Worm (Caenorhabditis elegans) whole organism, L1 larva: ENCODE data around the gene F10E9.3.
"Not testable (repeated sequence)": the region's sequence is repeated elsewhere in the genome, so short reads cannot be mapped to it uniquely, and the experiment has no call there.

Source experiments
- aha-1 ChIP-seq: fragments of 150-350 bp; optimal IDR thresholded peaks from 2 replicates; lab custom pipeline; 2014; ENCODE audit warnings: missing biosample characterization, missing genetic modification characterization
- ama-1 ChIP-seq: fragments of 150-350 bp; optimal IDR thresholded peaks from 2 replicates; lab custom pipeline; 2014
- ceh-63 ChIP-seq: fragments of 200-800 bp; sonication (Bioruptor generic); optimal IDR thresholded peaks from 2 replicates; lab custom pipeline; 2018; ENCODE audit warnings: mild to moderate bottlenecking, missing genetic modification characterization, missing compliant biosample characterization
- fos-1 ChIP-seq: fragments of 150-350 bp; optimal IDR thresholded peaks from 2 replicates; lab custom pipeline; 2014; ENCODE audit warnings: missing biosample characterization, missing genetic modification characterization
- isw-1 ChIP-seq: fragments of 200-800 bp; sonication (Bioruptor generic); IDR thresholded peaks from 2 replicates; pipeline ENCODE4 v1.3.6; 2022; ENCODE audit warnings: missing genetic modification characterization, missing compliant biosample characterization
- nhr-11 ChIP-seq: fragments of 150-350 bp; optimal IDR thresholded peaks from 2 replicates; lab custom pipeline; 2014; ENCODE audit warnings: missing biosample characterization, missing genetic modification characterization
- unc-62 ChIP-seq: fragments of 150-350 bp; optimal IDR thresholded peaks from 2 replicates; lab custom pipeline; 2014; ENCODE audit warnings: missing biosample characterization, missing genetic modification reagents, missing genetic modification characterization
- ztf-11 ChIP-seq, 2 experiments: sonication (generic microtip); optimal IDR thresholded peaks; 2 replicates each; lab custom pipeline; 2016 to 2017; ENCODE audit warnings: missing genetic modification characterization in 2 of 2, missing biosample characterization in 1 of 2, missing compliant biosample characterization in 1 of 2

ce11 chrIII:8339372-8339771 is 28.6 kb downstream of the F10E9.3 start, which contains the start of gene clc-28:
- not testable (repeated sequence) for TF ChIP-seq fos-1; unc-62 (GFP tag; lab: Kevin White, UChicago); ama-1; ztf-11 (tag; optimal IDR thresholded peaks at IDR 0.05; lab: Kevin White, UChicago); nhr-11 (tag; lab: Kevin White, UChicago); ceh-63 (GFP tag; lab: Kevin White, UChicago); isw-1 (GFP tag; lab: Robert Waterston, UW); aha-1 (tag; lab: Kevin White, UChicago)
